Worm (Caenorhabditis elegans): Measurements from ENCODE around the gene T24A6.17.

Gene T24A6.17

ce11 chrV:3548798-3549197, 15.4 kb downstream of the T24A6.17 start, which contains the start of gene srw-130:
srw-130 (minus strand) TSS chrV:3548898.
- TF ChIP-seq ZK546.5 (tag; optimal IDR thresholded peaks at IDR 0.05) (no peak), nfya-1 (tag; optimal IDR thresholded peaks at IDR 0.05; ENCODE audit: insufficient read depth) (no peak), mml-1 (tag; optimal IDR thresholded peaks at IDR 0.05) (no peak)

DNA sequence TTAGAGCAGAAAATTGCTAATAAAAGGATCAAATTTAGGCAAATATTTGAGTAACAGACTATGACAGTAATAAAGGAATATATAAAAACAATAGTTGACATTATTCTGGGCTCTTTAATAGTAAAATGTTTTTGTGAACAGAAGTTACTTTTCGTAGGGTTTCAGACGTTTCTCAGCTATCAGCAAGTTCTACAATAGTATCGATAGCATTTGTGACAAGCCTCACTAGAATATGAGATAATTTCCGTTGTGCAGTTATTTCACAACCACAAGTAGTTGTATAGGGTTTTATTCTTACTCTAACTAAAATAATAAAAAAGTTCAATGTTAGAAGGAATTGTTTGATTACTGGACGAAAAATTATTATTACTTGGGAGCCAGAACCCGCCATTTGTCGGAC, 17.7 kb downstream of the T24A6.17 start, which contains the start of gene srbc-68:
Gene srbc-68 (minus strand): TSS at position 101 of the 400 bp plus-strand sequence.
- no peak for TF ChIP-seq fos-1 (tag; optimal IDR thresholded peaks at IDR 0.05)
- TF ChIP-seq lin-15B (tag; optimal IDR thresholded peaks at IDR 0.05), result no peak
- TF ChIP-seq ama-1 (optimal IDR thresholded peaks at IDR 0.05), result no peak
- TF ChIP-seq mdl-1 (tag; optimal IDR thresholded peaks at IDR 0.05), result no peak
- TF ChIP-seq skn-1 (tag; optimal IDR thresholded peaks at IDR 0.05), result no peak
- TF ChIP-seq nhr-76 (tag; optimal IDR thresholded peaks at IDR 0.05), result no peak

ce11 chrV:3543344-3543743, 20.9 kb downstream of the T24A6.17 start, which contains the start of gene nhr-222:
nhr-222 (minus strand) TSS chrV:3543444.
- TF ChIP-seq nhr-28 (tag; optimal IDR thresholded peaks at IDR 0.05) (no peak), unc-62 (GFP tag; optimal IDR thresholded peaks at IDR 0.05) (no peak), ztf-4 (tag; optimal IDR thresholded peaks at IDR 0.05) (no peak), daf-12 (tag; optimal IDR thresholded peaks at IDR 0.05) (no peak), unc-39 (tag; optimal IDR thresholded peaks at IDR 0.05) (no peak), ceh-9 (tag; optimal IDR thresholded peaks at IDR 0.05) (no peak), nhr-23 (tag; optimal IDR thresholded peaks at IDR 0.05) (no peak), elt-2 (tag; optimal IDR thresholded peaks at IDR 0.05) (no peak), nhr-77 (tag; optimal IDR thresholded peaks at IDR 0.05) (no peak), zag-1 (tag; optimal IDR thresholded peaks at IDR 0.05) (no peak), eor-1 (tag; optimal IDR thresholded peaks at IDR 0.05) (no peak)

- TF ChIP-seq unc-62 (GFP tag; optimal IDR thresholded peaks at IDR 0.05), result no peak
- TF ChIP-seq ceh-28 (tag; optimal IDR thresholded peaks at IDR 0.05), result no peak
- no peak for TF ChIP-seq skn-1 (tag; optimal IDR thresholded peaks at IDR 0.05)
- no peak for TF ChIP-seq nhr-76 (tag; optimal IDR thresholded peaks at IDR 0.05)
- TF ChIP-seq elt-3 (tag; optimal IDR thresholded peaks at IDR 0.05), result no peak
- TF ChIP-seq sea-2 (GFP tag; optimal IDR thresholded peaks at IDR 0.05), result no peak
- no peak for TF ChIP-seq ama-1 (optimal IDR thresholded peaks at IDR 0.05)
- TF ChIP-seq pha-4 (tag; optimal IDR thresholded peaks at IDR 0.05), result no peak
- TF ChIP-seq nhr-43 (tag; optimal IDR thresholded peaks at IDR 0.05; ENCODE audit: poor library complexity, severe bottlenecking), result no peak
- TF ChIP-seq daf-12 (tag; optimal IDR thresholded peaks at IDR 0.05), result no peak
- TF ChIP-seq nhr-77 (tag; optimal IDR thresholded peaks at IDR 0.05), result no peak
- TF ChIP-seq lsy-12 (tag; optimal IDR thresholded peaks at IDR 0.05), result no peak
These were observed 23.1 kb downstream of the T24A6.17 start, which contains the start of gene srbc-67 for ce11 chrV:3541117-3541516. srbc-67 (minus strand) TSS chrV:3541217.

DNA sequence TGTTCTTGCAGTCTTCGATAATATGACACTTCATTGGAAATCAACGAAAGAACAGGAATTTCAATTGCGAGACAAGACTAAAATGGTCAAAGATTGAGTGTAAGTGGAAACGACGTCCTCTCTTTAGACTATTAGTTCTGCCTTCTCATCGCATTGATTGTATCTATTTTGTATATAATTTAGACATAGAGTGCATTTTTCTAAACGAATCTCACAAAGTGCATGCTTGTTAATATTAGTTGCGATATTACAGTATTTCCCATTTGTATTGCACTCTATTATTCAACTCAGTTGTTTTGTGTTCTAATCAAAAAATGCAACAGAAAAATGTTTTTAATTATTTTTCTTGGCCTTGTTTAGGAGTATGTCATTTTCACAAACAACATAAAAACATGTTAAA, 25.9 kb downstream of the T24A6.17 start, which contains the start of gene nhr-93:
Gene nhr-93 (minus strand): TSS at position 101 of the 400 bp plus-strand sequence.
- TF ChIP-seq daf-12 (tag; optimal IDR thresholded peaks at IDR 0.05) (no peak), nhr-77 (tag; optimal IDR thresholded peaks at IDR 0.05) (no peak)

ce11 chrV:3535260-3535659, 29.0 kb downstream of the T24A6.17 start, which contains the start of gene nhr-221:
nhr-221 (minus strand) TSS chrV:3535360.
- TF ChIP-seq nhr-67 (tag; optimal IDR thresholded peaks at IDR 0.05), result no peak

DNA sequence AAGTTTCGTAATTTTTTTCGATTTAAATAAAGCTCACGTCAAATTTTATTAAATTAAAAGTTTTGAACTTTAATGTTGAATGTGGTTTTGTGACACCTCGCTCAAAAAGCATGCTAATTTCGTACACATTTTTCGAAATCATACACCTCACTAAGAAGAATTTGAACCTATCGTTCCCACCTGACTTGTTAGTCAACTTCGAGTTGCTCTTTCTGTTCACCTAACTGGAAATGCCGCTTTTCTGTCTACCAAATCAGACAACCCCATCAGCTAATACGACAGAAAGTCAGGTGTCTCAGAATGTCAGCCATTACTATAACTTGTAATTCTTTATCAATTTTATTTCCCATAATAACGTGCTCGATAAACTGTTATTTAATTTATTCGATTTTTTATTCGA, 33.8 kb downstream of the T24A6.17 start, which contains the start of gene srbc-66:
Gene srbc-66 (plus strand): TSS at position 301 of the 400 bp plus-strand sequence.
- TF ChIP-seq ZK546.5 (tag; optimal IDR thresholded peaks at IDR 0.05), result no peak
- TF ChIP-seq mdl-1 (tag; optimal IDR thresholded peaks at IDR 0.05), result no peak
- no peak for TF ChIP-seq eor-1 (tag; optimal IDR thresholded peaks at IDR 0.05)
- TF ChIP-seq nhr-11 (tag; optimal IDR thresholded peaks at IDR 0.05), result no peak
- no peak for TF ChIP-seq ztf-4 (tag; optimal IDR thresholded peaks at IDR 0.05)
- TF ChIP-seq nhr-28 (tag; optimal IDR thresholded peaks at IDR 0.05), result no peak
- no peak for TF ChIP-seq mml-1 (tag; optimal IDR thresholded peaks at IDR 0.05)
- TF ChIP-seq hmg-11 (tag; optimal IDR thresholded peaks at IDR 0.05), result no peak
- no peak for TF ChIP-seq nhr-12 (tag; optimal IDR thresholded peaks at IDR 0.05)
- TF ChIP-seq ceh-82 (tag; optimal IDR thresholded peaks at IDR 0.05), result no peak
- no peak for TF ChIP-seq pha-4 (tag; optimal IDR thresholded peaks at IDR 0.05)
- TF ChIP-seq nhr-25 (tag; optimal IDR thresholded peaks at IDR 0.05), result no peak
- no peak for TF ChIP-seq elt-1 (tag; optimal IDR thresholded peaks at IDR 0.05)

Data from whole organism, L3 larva.